Fruit fly (Drosophila melanogaster) whole organism, prepupa: ENCODE data around the gene CYLD.

Source experiments
- Blimp-1 ChIP-seq: fragments of 200-800 bp; sonication (Bioruptor generic); optimal IDR thresholded peaks from 3 replicates; lab custom pipeline; 2017; ENCODE audit warnings: missing biosample characterization, missing genetic modification characterization, mild to moderate bottlenecking, moderate library complexity, missing genetic modification reagents
- CG10631 ChIP-seq: fragments of 200-800 bp; sonication (Bioruptor generic); optimal IDR thresholded peaks from 2 replicates; lab custom pipeline; 2016; ENCODE audit warnings: missing biosample characterization, missing genetic modification characterization
- CG10669 ChIP-seq: fragments of 200-800 bp; sonication (Bioruptor generic); optimal IDR thresholded peaks from 3 replicates; lab custom pipeline; 2018; ENCODE audit warnings: missing biosample characterization, mild to moderate bottlenecking, missing genetic modification characterization, moderate library complexity
- CG11294 ChIP-seq: fragments of 200-800 bp; sonication (Bioruptor generic); IDR thresholded peaks from 2 replicates; pipeline ENCODE4 v1.3.6; 2022; ENCODE audit warnings: missing biosample characterization, missing genetic modification characterization
- CG11762 ChIP-seq: fragments of 200-800 bp; sonication (Bioruptor generic); optimal IDR thresholded peaks from 3 replicates; lab custom pipeline; 2016; ENCODE audit warnings: missing biosample characterization, missing genetic modification characterization; ENCODE audit not compliant: insufficient read depth
- CG11902 ChIP-seq: fragments of 200-800 bp; sonication (Bioruptor generic); optimal IDR thresholded peaks from 3 replicates; lab custom pipeline; 2016; ENCODE audit warnings: missing biosample characterization, missing genetic modification characterization
- CG15336 ChIP-seq: fragments of 200-800 bp; sonication (Bioruptor generic); IDR thresholded peaks from 2 replicates; pipeline ENCODE4 v1.3.6; 2022; ENCODE audit warnings: missing biosample characterization, missing genetic modification characterization
- CG1621 ChIP-seq: fragments of 200-800 bp; sonication (Bioruptor generic); optimal IDR thresholded peaks from 3 replicates; lab custom pipeline; 2018; ENCODE audit warnings: missing biosample characterization, mild to moderate bottlenecking, missing genetic modification characterization
- CG16779 ChIP-seq: fragments of 200-800 bp; sonication (Bioruptor generic); optimal IDR thresholded peaks from 3 replicates; lab custom pipeline; 2017; ENCODE audit warnings: missing biosample characterization, mild to moderate bottlenecking, missing genetic modification characterization
- CG31627 ChIP-seq: fragments of 200-800 bp; sonication (Bioruptor generic); optimal IDR thresholded peaks from 3 replicates; lab custom pipeline; 2016; ENCODE audit warnings: missing biosample characterization, missing genetic modification characterization
- CG32006 ChIP-seq: fragments of 200-800 bp; sonication (Bioruptor generic); optimal IDR thresholded peaks from 3 replicates; lab custom pipeline; 2017; ENCODE audit warnings: missing biosample characterization, mild to moderate bottlenecking, missing genetic modification characterization
- CG34406 ChIP-seq: fragments of 200-800 bp; sonication (Bioruptor generic); optimal IDR thresholded peaks from 3 replicates; lab custom pipeline; 2016; ENCODE audit warnings: missing biosample characterization, missing genetic modification characterization
- CG3919 ChIP-seq: fragments of 200-800 bp; sonication (Bioruptor generic); optimal IDR thresholded peaks from 3 replicates; lab custom pipeline; 2016; ENCODE audit warnings: missing biosample characterization, missing genetic modification characterization
- CG4318 ChIP-seq: fragments of 200-800 bp; sonication (Bioruptor generic); optimal IDR thresholded peaks from 3 replicates; lab custom pipeline; 2017; ENCODE audit warnings: missing biosample characterization, mild to moderate bottlenecking, missing genetic modification characterization
- CG6163 ChIP-seq: fragments of 200-800 bp; sonication (Bioruptor generic); IDR thresholded peaks from 3 replicates; pipeline ENCODE4 v1.3.6; 2022; ENCODE audit warnings: missing biosample characterization, missing genetic modification characterization
- CG6276 ChIP-seq: fragments of 200-800 bp; sonication (Bioruptor generic); optimal IDR thresholded peaks from 2 replicates; lab custom pipeline; 2017; ENCODE audit warnings: missing biosample characterization, mild to moderate bottlenecking, missing genetic modification characterization
- CG6792 ChIP-seq: fragments of 200-800 bp; sonication (Bioruptor generic); optimal IDR thresholded peaks from 3 replicates; lab custom pipeline; 2016; ENCODE audit warnings: missing biosample characterization, missing genetic modification characterization
- CG6808 ChIP-seq: fragments of 200-800 bp; sonication (Bioruptor generic); optimal IDR thresholded peaks from 3 replicates; lab custom pipeline; 2017; ENCODE audit warnings: missing biosample characterization, missing genetic modification characterization, mild to moderate bottlenecking, moderate library complexity, missing genetic modification reagents
- CG6854 ChIP-seq: fragments of 200-800 bp; sonication (Bioruptor generic); optimal IDR thresholded peaks from 2 replicates; lab custom pipeline; 2017; ENCODE audit warnings: missing biosample characterization, mild to moderate bottlenecking, missing genetic modification characterization
- CG7368 ChIP-seq: fragments of 200-800 bp; sonication (Bioruptor generic); optimal IDR thresholded peaks from 3 replicates; lab custom pipeline; 2016; ENCODE audit warnings: missing biosample characterization, missing genetic modification characterization
- CG8119 ChIP-seq: fragments of 200-800 bp; sonication (Bioruptor generic); IDR thresholded peaks from 3 replicates; pipeline ENCODE4 v1.3.6; 2022; ENCODE audit warnings: missing biosample characterization, missing genetic modification characterization
- CG8319 ChIP-seq: fragments of 200-800 bp; sonication (Bioruptor generic); optimal IDR thresholded peaks from 3 replicates; lab custom pipeline; 2016; ENCODE audit warnings: missing biosample characterization, missing genetic modification characterization
- CG8632 ChIP-seq: fragments of 200-800 bp; sonication (Bioruptor generic); optimal IDR thresholded peaks from 3 replicates; lab custom pipeline; 2016; ENCODE audit warnings: missing biosample characterization, missing genetic modification characterization
- CG9139 ChIP-seq: fragments of 200-800 bp; sonication (Bioruptor generic); optimal IDR thresholded peaks from 3 replicates; lab custom pipeline; 2017; ENCODE audit warnings: missing biosample characterization, mild to moderate bottlenecking, missing genetic modification characterization
- Eip75B ChIP-seq: fragments of 200-800 bp; sonication (Bioruptor generic); optimal IDR thresholded peaks from 3 replicates; lab custom pipeline; 2016; ENCODE audit warnings: missing biosample characterization, missing genetic modification characterization
- Eip78C ChIP-seq: fragments of 200-800 bp; sonication (Bioruptor generic); peaks from one replicate; lab custom pipeline; 2016; ENCODE audit warnings: missing biosample characterization, missing genetic modification characterization
- Eip93F ChIP-seq: fragments of 200-800 bp; sonication (Bioruptor generic); optimal IDR thresholded peaks from 2 replicates; lab custom pipeline; 2016; ENCODE audit warnings: missing biosample characterization, mild to moderate bottlenecking, missing genetic modification characterization
- Ets21C ChIP-seq: fragments of 200-800 bp; sonication (Bioruptor generic); optimal IDR thresholded peaks from 3 replicates; lab custom pipeline; 2016; ENCODE audit warnings: missing biosample characterization, missing genetic modification characterization
- Ets96B ChIP-seq: fragments of 200-800 bp; optimal IDR thresholded peaks from 2 replicates; lab custom pipeline; 2019; ENCODE audit warnings: missing biosample characterization, mild to moderate bottlenecking, missing genetic modification characterization, moderate library complexity
- Gug ChIP-seq: fragments of 200-800 bp; sonication (Bioruptor generic); IDR thresholded peaks from 2 replicates; pipeline ENCODE4 v1.3.6; 2022; ENCODE audit warnings: missing biosample characterization, missing genetic modification characterization
- Hr38 ChIP-seq: sonication (Bioruptor generic); optimal IDR thresholded peaks from 2 replicates; lab custom pipeline; 2016; ENCODE audit warnings: missing biosample characterization, missing genetic modification characterization
- Hr39 ChIP-seq: fragments of 200-800 bp; sonication (Bioruptor generic); optimal IDR thresholded peaks from 2 replicates; lab custom pipeline; 2016; ENCODE audit warnings: missing biosample characterization, missing genetic modification characterization
- Met ChIP-seq: fragments of 200-800 bp; sonication (Bioruptor generic); optimal IDR thresholded peaks from 3 replicates; lab custom pipeline; 2016; ENCODE audit warnings: missing biosample characterization, missing genetic modification characterization
- OdsH ChIP-seq: fragments of 200-800 bp; sonication (Bioruptor generic); optimal IDR thresholded peaks from 3 replicates; lab custom pipeline; 2016; ENCODE audit warnings: missing biosample characterization, missing genetic modification characterization
- Smox ChIP-seq: fragments of 200-800 bp; sonication (Bioruptor generic); optimal IDR thresholded peaks from 3 replicates; lab custom pipeline; 2016; ENCODE audit warnings: missing biosample characterization, missing genetic modification characterization
- Sox102F ChIP-seq: fragments of 200-800 bp; sonication (Bioruptor generic); optimal IDR thresholded peaks from 2 replicates; lab custom pipeline; 2016; ENCODE audit warnings: missing biosample characterization, mild to moderate bottlenecking, missing genetic modification characterization
- Sox14 ChIP-seq: fragments of 200-800 bp; sonication (Bioruptor generic); optimal IDR thresholded peaks from 3 replicates; lab custom pipeline; 2016; ENCODE audit warnings: missing biosample characterization, missing genetic modification characterization
- Sox15 ChIP-seq: fragments of 200-800 bp; sonication (Bioruptor generic); optimal IDR thresholded peaks from 3 replicates; lab custom pipeline; 2016; ENCODE audit warnings: missing biosample characterization, missing genetic modification characterization
- achi ChIP-seq: fragments of 200-800 bp; sonication (Bioruptor generic); optimal IDR thresholded peaks from 3 replicates; lab custom pipeline; 2016; ENCODE audit warnings: missing biosample characterization, missing genetic modification characterization
- acj6 ChIP-seq: fragments of 200-800 bp; sonication (Bioruptor generic); optimal IDR thresholded peaks from 3 replicates; lab custom pipeline; 2016; ENCODE audit warnings: missing biosample characterization, missing genetic modification characterization
- cyc ChIP-seq: fragments of 200-800 bp; sonication (Bioruptor generic); optimal IDR thresholded peaks from 3 replicates; lab custom pipeline; 2016; ENCODE audit warnings: missing biosample characterization, missing genetic modification characterization
- dac ChIP-seq: fragments of 200-800 bp; sonication (Bioruptor generic); optimal IDR thresholded peaks from 2 replicates; lab custom pipeline; 2017; ENCODE audit warnings: missing biosample characterization, mild to moderate bottlenecking, missing genetic modification characterization
- eg ChIP-seq: fragments of 200-800 bp; sonication (Bioruptor generic); IDR thresholded peaks from 3 replicates; pipeline ENCODE4 v1.3.6; 2022; ENCODE audit warnings: missing biosample characterization, missing genetic modification characterization
- esn ChIP-seq: fragments of 200-800 bp; sonication (Bioruptor generic); optimal IDR thresholded peaks from 2 replicates; lab custom pipeline; 2016; ENCODE audit warnings: missing biosample characterization, mild to moderate bottlenecking, missing genetic modification characterization, moderate library complexity
- fd59A ChIP-seq: fragments of 200-800 bp; sonication (Bioruptor generic); optimal IDR thresholded peaks from 2 replicates; lab custom pipeline; 2017; ENCODE audit warnings: missing biosample characterization, mild to moderate bottlenecking, missing genetic modification characterization, missing genetic modification reagents
- fd85E ChIP-seq: fragments of 200-800 bp; sonication (Bioruptor generic); optimal IDR thresholded peaks from 3 replicates; lab custom pipeline; 2016; ENCODE audit warnings: missing biosample characterization, missing genetic modification characterization
- fkh ChIP-seq: fragments of 200-800 bp; sonication (Bioruptor generic); optimal IDR thresholded peaks from 3 replicates; lab custom pipeline; 2017; ENCODE audit warnings: missing biosample characterization, mild to moderate bottlenecking, missing genetic modification characterization, moderate library complexity
- lz ChIP-seq: fragments of 200-800 bp; sonication (Bioruptor generic); optimal IDR thresholded peaks from 3 replicates; lab custom pipeline; 2016; ENCODE audit warnings: missing biosample characterization, missing genetic modification characterization
- pdm3 ChIP-seq: fragments of 200-800 bp; sonication (Bioruptor generic); optimal IDR thresholded peaks from 3 replicates; lab custom pipeline; 2016; ENCODE audit warnings: missing biosample characterization, missing genetic modification characterization
- salr ChIP-seq, 2 experiments: fragments of 200-800 bp; sonication (Bioruptor generic); optimal IDR thresholded peaks; 3 replicates each; lab custom pipeline; 2016 to 2018; ENCODE audit warnings: missing biosample characterization in 2 of 2, missing genetic modification characterization in 2 of 2, mild to moderate bottlenecking in 1 of 2
- ss ChIP-seq, 2 experiments: fragments of 200-800 bp; sonication (Bioruptor generic); optimal IDR thresholded peaks; 2 replicates in 1 of 2; 3 replicates in 1 of 2; lab custom pipeline; 2017 to 2018; ENCODE audit warnings: mild to moderate bottlenecking in 2 of 2, missing biosample characterization in 2 of 2, missing genetic modification characterization in 2 of 2, moderate library complexity in 1 of 2
- svp ChIP-seq: fragments of 200-800 bp; sonication (Bioruptor generic); peaks from one replicate; lab custom pipeline; 2016; ENCODE audit warnings: missing biosample characterization, missing genetic modification characterization
- topi ChIP-seq: fragments of 200-800 bp; sonication (Bioruptor generic); optimal IDR thresholded peaks from 3 replicates; lab custom pipeline; 2016; ENCODE audit warnings: missing biosample characterization, missing genetic modification characterization
- vri ChIP-seq: fragments of 200-800 bp; sonication (Bioruptor generic); optimal IDR thresholded peaks from 3 replicates; lab custom pipeline; 2016; ENCODE audit warnings: missing biosample characterization, mild to moderate bottlenecking, missing genetic modification characterization

The CYLD gene

dm6 chr2L:10299810-10300147, at the start of gene CYLD:
Gene CYLD (minus strand): TSS chr2L:10299847.
- peak; percentile 60 for TF ChIP-seq acj6 (GFP tag; lab: Kevin White, UChicago)
- peak; percentile 47 for TF ChIP-seq lz (GFP tag; lab: Kevin White, UChicago)
- TF ChIP-seq CG6792 (GFP tag; lab: Kevin White, UChicago) = peak; percentile 51
- TF ChIP-seq CG4318 (GFP tag; lab: Kevin White, UChicago) = no peak
- no peak for TF ChIP-seq CG9139 (GFP tag; lab: Kevin White, UChicago)
- no peak for TF ChIP-seq Hr38 (GFP tag; lab: Kevin White, UChicago)
- peak; percentile 85 for TF ChIP-seq CG15336 (GFP tag; lab: Robert Waterston, UW)
- TF ChIP-seq dac (GFP tag; lab: Kevin White, UChicago) = no peak
- TF ChIP-seq Eip75B = peak; percentile 50
- no peak for TF ChIP-seq CG6163 (GFP tag; lab: Robert Waterston, UW)
- no peak for TF ChIP-seq CG11294
- TF ChIP-seq CG32006 = no peak
- TF ChIP-seq eg (GFP tag; lab: Robert Waterston, UW) = no peak
- peak; percentile 57 for TF ChIP-seq cyc (GFP tag; lab: Kevin White, UChicago)
- peak; percentile 13 for TF ChIP-seq Sox15 (GFP tag; lab: Kevin White, UChicago)
- no peak for TF ChIP-seq Sox102F
- peak in 1 of 2 experiments; percentile 22 for TF ChIP-seq salr (GFP tag; optimal IDR thresholded peaks at IDR 0.05; lab: Kevin White, UChicago)
- peak; percentile 75 for TF ChIP-seq achi (GFP tag; lab: Kevin White, UChicago)
- TF ChIP-seq fd85E (GFP tag; lab: Kevin White, UChicago) = no peak
- TF ChIP-seq svp = no peak
- TF ChIP-seq CG8319 = no peak
- TF ChIP-seq ss (GFP tag; optimal IDR thresholded peaks at IDR 0.05; lab: Kevin White, UChicago) = no peak
- TF ChIP-seq Sox14 = peak; percentile 41
- no peak for TF ChIP-seq Blimp-1 (GFP tag; lab: Kevin White, UChicago)
- TF ChIP-seq Eip78C = peak; percentile 86
- TF ChIP-seq fkh (GFP tag; lab: Kevin White, UChicago) = no peak
- no peak for TF ChIP-seq CG6808 (GFP tag; lab: Kevin White, UChicago)
- peak; percentile 71; the same call in 2 of the 3 replicates for TF ChIP-seq CG8119 (GFP tag; lab: Robert Waterston, UW)
- peak; percentile 74 for TF ChIP-seq OdsH (GFP tag; lab: Kevin White, UChicago)
- no peak for TF ChIP-seq fd59A (GFP tag; lab: Kevin White, UChicago)
- TF ChIP-seq Hr39 (GFP tag; lab: Kevin White, UChicago) = no peak
- TF ChIP-seq CG16779 = no peak
- TF ChIP-seq CG10669 (GFP tag; lab: Kevin White, UChicago) = peak; percentile 25
- TF ChIP-seq topi (GFP tag; lab: Kevin White, UChicago) = peak; percentile 50
- TF ChIP-seq Gug (GFP tag; lab: Robert Waterston, UW) = no peak
- TF ChIP-seq CG34406 (GFP tag; lab: Kevin White, UChicago) = no peak
- TF ChIP-seq CG6854 (GFP tag; lab: Kevin White, UChicago) = no peak
- TF ChIP-seq CG1621 = no peak
- no peak for TF ChIP-seq CG7368 (GFP tag; lab: Kevin White, UChicago)
- no peak for TF ChIP-seq Eip93F (GFP tag; lab: Kevin White, UChicago)
- peak; percentile 18 for TF ChIP-seq Ets21C (GFP tag; lab: Kevin White, UChicago)
- TF ChIP-seq CG31627 (GFP tag; lab: Kevin White, UChicago) = peak; percentile 39
- peak; percentile 62 for TF ChIP-seq Met (GFP tag; lab: Kevin White, UChicago)
- TF ChIP-seq CG8632 (GFP tag; lab: Kevin White, UChicago) = peak; percentile 62
- TF ChIP-seq esn = peak; percentile 75
- peak; percentile 67 for TF ChIP-seq Ets96B
- TF ChIP-seq vri (GFP tag; lab: Kevin White, UChicago) = no peak
- TF ChIP-seq CG6276 (GFP tag; lab: Kevin White, UChicago) = no peak
- peak; percentile 36 for TF ChIP-seq CG11762 (GFP tag; lab: Kevin White, UChicago)
- TF ChIP-seq CG3919 (GFP tag; lab: Kevin White, UChicago) = no peak
- no peak for TF ChIP-seq pdm3
- TF ChIP-seq CG11902 (GFP tag; lab: Kevin White, UChicago) = no peak
- TF ChIP-seq Smox (GFP tag; lab: Kevin White, UChicago) = no peak
- TF ChIP-seq CG10631 = peak; percentile 62
